Worm (Caenorhabditis elegans) whole organism, late embryonic: ENCODE results near the gene sra-3.

ENCODE experiments used
- T23F11.4 ChIP-seq: fragments of 200-800 bp; sonication (Bioruptor generic); optimal IDR thresholded peaks from 2 replicates; lab custom pipeline; 2018; ENCODE audit warnings: mild to moderate bottlenecking, missing genetic modification characterization, missing compliant biosample characterization
- ceh-14 ChIP-seq: sonication (generic microtip); optimal IDR thresholded peaks from 2 replicates; lab custom pipeline; 2016; ENCODE audit warnings: missing genotype, missing genetic modification characterization, missing compliant biosample characterization
- fkh-10 ChIP-seq: fragments of 150-350 bp; optimal IDR thresholded peaks from 2 replicates; lab custom pipeline; 2014; ENCODE audit warnings: missing biosample characterization, missing genetic modification reagents, missing genetic modification characterization
- fkh-6 ChIP-seq: sonication (generic microtip); optimal IDR thresholded peaks from 2 replicates; lab custom pipeline; 2016; ENCODE audit warnings: missing genetic modification characterization, missing compliant biosample characterization
- nhr-11 ChIP-seq: fragments of 150-350 bp; optimal IDR thresholded peaks from 2 replicates; lab custom pipeline; 2014; ENCODE audit warnings: missing biosample characterization, missing genetic modification characterization
- pqm-1 ChIP-seq: sonication (generic microtip); optimal IDR thresholded peaks from 2 replicates; lab custom pipeline; 2016; ENCODE audit warnings: missing genetic modification characterization, missing compliant biosample characterization
- rnt-1 ChIP-seq: sonication (generic microtip); optimal IDR thresholded peaks from 2 replicates; lab custom pipeline; 2016; ENCODE audit warnings: missing genetic modification characterization, missing compliant biosample characterization
- unc-55 ChIP-seq: sonication (generic microtip); optimal IDR thresholded peaks from 2 replicates; lab custom pipeline; 2017; ENCODE audit warnings: missing biosample characterization, missing genetic modification reagents, missing genetic modification characterization
- ztf-16 ChIP-seq: sonication (generic microtip); optimal IDR thresholded peaks from 2 replicates; lab custom pipeline; 2017; ENCODE audit warnings: missing genetic modification characterization, missing compliant biosample characterization

DNA sequence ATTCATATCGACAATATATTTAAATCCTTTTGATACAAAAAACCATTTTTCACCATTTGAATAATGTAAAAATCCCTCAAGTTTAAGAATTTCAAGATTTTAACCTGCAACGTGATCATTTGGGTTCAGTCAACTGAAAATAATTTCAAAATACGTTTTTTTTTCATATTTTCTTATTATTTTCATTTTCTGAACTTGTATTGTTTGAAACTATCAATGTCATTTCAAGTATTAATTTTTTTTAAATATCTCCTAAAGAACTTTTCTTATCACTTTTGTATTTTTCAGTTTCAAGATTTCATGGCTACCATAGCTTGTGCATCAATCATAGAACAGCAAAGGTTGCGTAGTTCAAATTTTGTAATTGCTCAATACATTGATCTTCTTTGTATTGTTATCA is 8.6 kb downstream of the sra-3 start, which contains the start of gene sra-9:
- TF ChIP-seq unc-55 (GFP tag; lab: Kevin White, UChicago) (no peak), T23F11.4 (GFP tag; lab: Kevin White, UChicago) (no peak), fkh-10 (GFP tag; lab: Kevin White, UChicago) (no peak), ceh-14 (no peak), ztf-16 (tag; lab: Kevin White, UChicago) (no peak), pqm-1 (no peak), fkh-6 (tag; lab: Kevin White, UChicago) (no peak), nhr-11 (tag; lab: Kevin White, UChicago) (no peak), rnt-1 (tag; lab: Kevin White, UChicago) (no peak)
